Fruit fly (Drosophila melanogaster) whole organism, prepupa: ENCODE results near the gene Mondo.

Experiments
- Blimp-1 ChIP-seq: fragments of 200-800 bp; sonication (Bioruptor generic); optimal IDR thresholded peaks from 3 replicates; lab custom pipeline; 2017; ENCODE audit warnings: missing biosample characterization, missing genetic modification characterization, mild to moderate bottlenecking, moderate library complexity, missing genetic modification reagents
- CG11762 ChIP-seq: fragments of 200-800 bp; sonication (Bioruptor generic); optimal IDR thresholded peaks from 3 replicates; lab custom pipeline; 2016; ENCODE audit warnings: missing biosample characterization, missing genetic modification characterization; ENCODE audit not compliant: insufficient read depth
- CG11902 ChIP-seq: fragments of 200-800 bp; sonication (Bioruptor generic); optimal IDR thresholded peaks from 3 replicates; lab custom pipeline; 2016; ENCODE audit warnings: missing biosample characterization, missing genetic modification characterization
- CG1621 ChIP-seq: fragments of 200-800 bp; sonication (Bioruptor generic); optimal IDR thresholded peaks from 3 replicates; lab custom pipeline; 2018; ENCODE audit warnings: missing biosample characterization, mild to moderate bottlenecking, missing genetic modification characterization
- CG3032 ChIP-seq: fragments of 200-800 bp; optimal IDR thresholded peaks from 2 replicates; lab custom pipeline; 2019; ENCODE audit warnings: missing biosample characterization, mild to moderate bottlenecking, missing genetic modification characterization, moderate library complexity
- CG9139 ChIP-seq: fragments of 200-800 bp; sonication (Bioruptor generic); optimal IDR thresholded peaks from 3 replicates; lab custom pipeline; 2017; ENCODE audit warnings: missing biosample characterization, mild to moderate bottlenecking, missing genetic modification characterization
- Hr39 ChIP-seq: fragments of 200-800 bp; sonication (Bioruptor generic); optimal IDR thresholded peaks from 2 replicates; lab custom pipeline; 2016; ENCODE audit warnings: missing biosample characterization, missing genetic modification characterization
- Hr4 ChIP-seq: fragments of 200-800 bp; sonication (Bioruptor generic); optimal IDR thresholded peaks from 3 replicates; lab custom pipeline; 2016; ENCODE audit warnings: missing biosample characterization, missing genetic modification characterization
- Lpt ChIP-seq: fragments of 200-800 bp; sonication (Bioruptor generic); optimal IDR thresholded peaks from 3 replicates; lab custom pipeline; 2016; ENCODE audit warnings: missing biosample characterization, missing genetic modification characterization
- Met ChIP-seq: fragments of 200-800 bp; sonication (Bioruptor generic); optimal IDR thresholded peaks from 3 replicates; lab custom pipeline; 2016; ENCODE audit warnings: missing biosample characterization, missing genetic modification characterization
- cyc ChIP-seq: fragments of 200-800 bp; sonication (Bioruptor generic); optimal IDR thresholded peaks from 3 replicates; lab custom pipeline; 2016; ENCODE audit warnings: missing biosample characterization, missing genetic modification characterization
- fd59A ChIP-seq: fragments of 200-800 bp; sonication (Bioruptor generic); optimal IDR thresholded peaks from 2 replicates; lab custom pipeline; 2017; ENCODE audit warnings: missing biosample characterization, mild to moderate bottlenecking, missing genetic modification characterization, missing genetic modification reagents
- spab ChIP-seq: fragments of 200-800 bp; sonication (Bioruptor generic); optimal IDR thresholded peaks from 2 replicates; lab custom pipeline; 2017; ENCODE audit warnings: missing biosample characterization, mild to moderate bottlenecking, missing genetic modification characterization, missing genetic modification reagents
- svp ChIP-seq: fragments of 200-800 bp; sonication (Bioruptor generic); peaks from one replicate; lab custom pipeline; 2016; ENCODE audit warnings: missing biosample characterization, missing genetic modification characterization

DNA sequence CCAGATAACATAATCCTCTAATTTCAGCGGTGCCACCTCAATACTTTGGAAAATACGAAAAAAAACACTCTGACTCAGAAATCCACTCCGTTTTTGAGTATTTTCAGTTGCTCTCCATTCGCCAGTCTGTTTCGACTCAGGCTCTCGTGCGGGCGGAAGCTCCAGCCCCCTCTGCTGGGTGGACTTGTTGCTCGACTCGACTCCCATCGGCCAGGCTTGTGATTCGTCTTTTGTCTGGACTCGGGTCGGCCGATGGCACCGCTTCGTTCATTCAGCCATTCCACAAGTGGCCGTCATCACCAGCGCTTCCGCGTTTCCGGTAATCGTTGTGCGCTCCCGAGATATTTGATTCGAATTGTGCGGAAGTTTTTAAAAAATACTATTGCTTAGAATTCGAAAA is 21.7 kb upstream of the Mondo start, which contains the start of gene dimm:
- no peak for TF ChIP-seq CG11762 (GFP tag; lab: Kevin White, UChicago)
- no peak for TF ChIP-seq svp
- TF ChIP-seq Met (GFP tag; lab: Kevin White, UChicago), result no peak
- no peak for TF ChIP-seq fd59A (GFP tag; lab: Kevin White, UChicago)
- TF ChIP-seq CG3032 (tag; lab: Kevin White, UChicago), result no peak
- no peak for TF ChIP-seq spab (GFP tag; lab: Kevin White, UChicago)
- TF ChIP-seq Lpt, result no peak
- TF ChIP-seq CG11902, result no peak
- no peak for TF ChIP-seq Hr4 (GFP tag; lab: Kevin White, UChicago)
- no peak for TF ChIP-seq Blimp-1 (GFP tag; lab: Kevin White, UChicago)
- TF ChIP-seq cyc, result no peak
- TF ChIP-seq CG1621 (tag; lab: Kevin White, UChicago), result no peak
- no peak for TF ChIP-seq CG9139 (GFP tag; lab: Kevin White, UChicago)
- TF ChIP-seq Hr39 (GFP tag; lab: Kevin White, UChicago), result no peak
